Comparison of ENCODE assay signal across 4 fruit fly cellular contexts in the genomic region with DNA sequence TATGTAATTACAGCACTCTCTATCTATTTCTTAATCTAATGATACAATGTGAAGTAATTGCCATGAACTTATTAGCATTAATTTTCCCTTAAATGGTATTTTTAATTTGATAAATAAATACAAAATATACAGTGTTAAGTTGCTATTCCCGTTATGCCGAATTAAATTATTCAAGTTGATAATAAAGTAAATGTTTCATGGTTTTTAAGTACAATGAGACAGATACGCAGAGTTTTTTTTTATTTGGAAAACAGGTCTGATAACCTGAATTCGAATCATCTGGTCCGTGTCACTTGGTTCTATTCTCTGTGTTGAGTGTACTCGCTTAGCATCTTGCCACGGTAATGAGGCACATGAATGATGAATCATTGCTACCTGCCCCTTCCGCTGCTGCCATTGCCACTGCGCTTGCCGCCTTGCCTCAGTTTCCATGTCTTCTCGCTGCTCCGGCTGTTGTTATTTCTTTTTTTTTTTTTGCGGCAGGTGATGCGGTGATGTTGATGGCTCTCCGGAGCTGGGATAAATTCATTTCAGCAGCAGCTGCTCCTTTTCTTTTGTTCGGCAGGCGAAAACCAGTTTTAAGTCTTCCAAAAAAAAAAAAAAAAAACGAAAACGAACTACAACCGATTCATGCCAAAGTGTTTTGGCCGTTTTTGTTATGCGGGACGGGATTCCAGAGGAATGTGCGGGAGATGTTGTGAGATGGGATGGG.
TF ChIP-seq lines count a peak whose summit lies in the region.

No protein-coding gene starts in this region.

- no peak for TF ChIP-seq CTCF in whole organism, embryonic (GFP tag; optimal IDR thresholded peaks at IDR 0.05; lab: Kevin White, UChicago)

TF ChIP-seq in whole organism, embryonic, 481 proteins besides CTCF, POLR2A, EP300 and RAD21:
- peak; percentile 23 for TF ChIP-seq sens (GFP tag; lab: Kevin White, UChicago)
- no peak for TF ChIP-seq Scr (GFP tag; IDR thresholded peaks at IDR 0.05; lab: Robert Waterston, UW; ENCODE audit: partially characterized antibody)
- TF ChIP-seq Xrp1 (GFP tag; IDR thresholded peaks at IDR 0.05; lab: Robert Waterston, UW): no peak
- TF ChIP-seq Sox102F (GFP tag; optimal IDR thresholded peaks at IDR 0.05; lab: Kevin White, UChicago): no peak
- TF ChIP-seq CG33213 (GFP tag; optimal IDR thresholded peaks at IDR 0.05; lab: Kevin White, UChicago): no peak
- TF ChIP-seq ac (GFP tag; optimal IDR thresholded peaks at IDR 0.05; lab: Kevin White, UChicago): peak; percentile 82
- no peak for TF ChIP-seq Dp (GFP tag; optimal IDR thresholded peaks at IDR 0.05; lab: Kevin White, UChicago)
- peak; percentile 15 for TF ChIP-seq sd (tag; optimal IDR thresholded peaks at IDR 0.05; lab: Kevin White, UChicago)
- TF ChIP-seq en (GFP tag; optimal IDR thresholded peaks at IDR 0.05; lab: Kevin White, UChicago): no peak
- TF ChIP-seq sqz (GFP tag; optimal IDR thresholded peaks at IDR 0.05; lab: Kevin White, UChicago): peak; percentile 18
- TF ChIP-seq lmd (GFP tag; IDR thresholded peaks at IDR 0.05; lab: Robert Waterston, UW): no peak
- no peak for TF ChIP-seq CG6175 (GFP tag; IDR thresholded peaks at IDR 0.05; lab: Robert Waterston, UW)
- TF ChIP-seq nom (GFP tag; optimal IDR thresholded peaks at IDR 0.05; lab: Kevin White, UChicago): peak; percentile 38

TF ChIP-seq in whole organism, prepupa, 60 proteins besides CTCF, POLR2A, EP300 and RAD21 (continues in another document):
- TF ChIP-seq CG10669 (GFP tag; optimal IDR thresholded peaks at IDR 0.05; lab: Kevin White, UChicago) (peak; percentile 29), svp (GFP tag; lab: Kevin White, UChicago) (peak; percentile 78), CG3032 (tag; optimal IDR thresholded peaks at IDR 0.05; lab: Kevin White, UChicago) (peak; percentile 39), topi (GFP tag; optimal IDR thresholded peaks at IDR 0.05; lab: Kevin White, UChicago) (peak; percentile 32), CG34406 (GFP tag; optimal IDR thresholded peaks at IDR 0.05; lab: Kevin White, UChicago) (peak; percentile 9), Lpt (GFP tag; optimal IDR thresholded peaks at IDR 0.05; lab: Kevin White, UChicago) (no peak), CG8119 (GFP tag; IDR thresholded peaks at IDR 0.05; lab: Robert Waterston, UW) (peak; percentile 48; the same call in 1 of the 3 replicates), CG7368 (GFP tag; optimal IDR thresholded peaks at IDR 0.05; lab: Kevin White, UChicago) (no peak), fd59A (GFP tag; optimal IDR thresholded peaks at IDR 0.05; lab: Kevin White, UChicago) (peak; percentile 40), Gug (GFP tag; IDR thresholded peaks at IDR 0.05; lab: Robert Waterston, UW) (no peak), CG31627 (GFP tag; optimal IDR thresholded peaks at IDR 0.05; lab: Kevin White, UChicago) (peak; percentile 18), Sox102F (GFP tag; optimal IDR thresholded peaks at IDR 0.05; lab: Kevin White, UChicago) (peak; percentile 39), esn (GFP tag; optimal IDR thresholded peaks at IDR 0.05; lab: Kevin White, UChicago) (peak; percentile 56), net (GFP tag; optimal IDR thresholded peaks at IDR 0.05; lab: Kevin White, UChicago) (no peak), Eip78C (GFP tag; lab: Kevin White, UChicago) (peak; percentile 91), Ets96B (tag; optimal IDR thresholded peaks at IDR 0.05; lab: Kevin White, UChicago) (peak; percentile 20), ss (GFP tag; optimal IDR thresholded peaks at IDR 0.05; lab: Kevin White, UChicago) (peak; percentile 58 to 62), lz (GFP tag; optimal IDR thresholded peaks at IDR 0.05; lab: Kevin White, UChicago) (peak; percentile 30), acj6 (GFP tag; optimal IDR thresholded peaks at IDR 0.05; lab: Kevin White, UChicago) (peak; percentile 16), Smox (GFP tag; optimal IDR thresholded peaks at IDR 0.05; lab: Kevin White, UChicago) (peak; percentile 52), Hr4 (GFP tag; optimal IDR thresholded peaks at IDR 0.05; lab: Kevin White, UChicago) (no peak), Met (GFP tag; optimal IDR thresholded peaks at IDR 0.05; lab: Kevin White, UChicago) (peak; percentile 36), Ets21C (GFP tag; optimal IDR thresholded peaks at IDR 0.05; lab: Kevin White, UChicago) (no peak), Eip75B (GFP tag; optimal IDR thresholded peaks at IDR 0.05; lab: Kevin White, UChicago) (no peak)

TF ChIP-seq in whole organism, pupa, 21 proteins besides CTCF, POLR2A, EP300 and RAD21:
- peak; percentile 64 for TF ChIP-seq CG8159 (tag; optimal IDR thresholded peaks at IDR 0.05; lab: Kevin White, UChicago)
- TF ChIP-seq fd96Ca (GFP tag; IDR thresholded peaks at IDR 0.05; lab: Robert Waterston, UW): no peak
- peak; percentile 50 for TF ChIP-seq CG9948 (tag; optimal IDR thresholded peaks at IDR 0.05; lab: Kevin White, UChicago)
- TF ChIP-seq CG17806 (tag; optimal IDR thresholded peaks at IDR 0.05; lab: Kevin White, UChicago): peak; percentile 6
- TF ChIP-seq CG15710 (tag; optimal IDR thresholded peaks at IDR 0.05; lab: Kevin White, UChicago): peak; percentile 37
- peak; percentile 23 for TF ChIP-seq CG8301 (tag; optimal IDR thresholded peaks at IDR 0.05; lab: Kevin White, UChicago)
- no peak for TF ChIP-seq D1 (tag; optimal IDR thresholded peaks at IDR 0.05; lab: Kevin White, UChicago)
- peak; percentile 57 for TF ChIP-seq CG13204 (GFP tag; optimal IDR thresholded peaks at IDR 0.05; lab: Kevin White, UChicago)
- 0 out of 3 replicates have a peak, but pooled peaks have one; percentile 50 for TF ChIP-seq CG4496 (GFP tag; IDR thresholded peaks at IDR 0.05; lab: Robert Waterston, UW)
- TF ChIP-seq CG14655 (GFP tag; optimal IDR thresholded peaks at IDR 0.05; lab: Kevin White, UChicago): peak; percentile 57
- TF ChIP-seq CG10348 (GFP tag; IDR thresholded peaks at IDR 0.05; lab: Robert Waterston, UW): no peak
- peak; percentile 37 for TF ChIP-seq EcR (GFP tag; optimal IDR thresholded peaks at IDR 0.05; lab: Kevin White, UChicago)
- TF ChIP-seq CG34367 (tag; optimal IDR thresholded peaks at IDR 0.05; lab: Kevin White, UChicago): peak; percentile 27

TF ChIP-seq in whole organism, wandering third instar larva, 38 proteins besides CTCF, POLR2A, EP300 and RAD21:
- TF ChIP-seq N (GFP tag; optimal IDR thresholded peaks at IDR 0.05; lab: Kevin White, UChicago): no peak
- TF ChIP-seq HLH106 (tag; optimal IDR thresholded peaks at IDR 0.05; lab: Kevin White, UChicago): peak; percentile 12
- TF ChIP-seq psq (GFP tag; optimal IDR thresholded peaks at IDR 0.05; lab: Kevin White, UChicago): peak; percentile 43
- TF ChIP-seq OdsH (GFP tag; optimal IDR thresholded peaks at IDR 0.05; lab: Kevin White, UChicago): peak; percentile 74
- no peak for TF ChIP-seq CrebA (GFP tag; optimal IDR thresholded peaks at IDR 0.05; lab: Kevin White, UChicago; ENCODE audit: borderline replicate concordance)
- TF ChIP-seq woc (GFP tag; optimal IDR thresholded peaks at IDR 0.05; lab: Kevin White, UChicago): peak; percentile 18
- no peak for TF ChIP-seq br (GFP tag; optimal IDR thresholded peaks at IDR 0.05; lab: Kevin White, UChicago)
- TF ChIP-seq Jra (GFP tag; optimal IDR thresholded peaks at IDR 0.05; lab: Kevin White, UChicago): peak; percentile 30
- TF ChIP-seq rgr (GFP tag; optimal IDR thresholded peaks at IDR 0.05; lab: Kevin White, UChicago): peak; percentile 5
- peak; percentile 28 for TF ChIP-seq Sp1 (GFP tag; optimal IDR thresholded peaks at IDR 0.05; lab: Kevin White, UChicago)

Comparison
In these comparisons a context has a peak if more than half of its experiments do, and no peak if none do; other contexts are left out.
1. Of the 7 proteins assayed by ChIP-seq in both whole organism, embryonic and whole organism, prepupa: peak only in whole organism, embryonic: none; only in whole organism, prepupa: CG6854, Hr39 and Sox102F; in both: none; in neither: 4.